Worm (Caenorhabditis elegans) whole organism, L3 larva: ENCODE results near the gene B0222.11.

Experiments
- R02D3.7 ChIP-seq: fragments of 150-350 bp; optimal IDR thresholded peaks from 2 replicates; lab custom pipeline; 2014; ENCODE audit warnings: missing biosample characterization, missing genetic modification characterization
- elt-3 ChIP-seq, 3 experiments: fragments of 150-350 bp in 1 of 3; sonication (generic microtip) in 2 of 3; optimal IDR thresholded peaks; 2 replicates in 2 of 3; 4 replicates in 1 of 3; lab custom pipeline; 2014 to 2017; ENCODE audit warnings: missing biosample characterization in 3 of 3, missing genetic modification characterization in 3 of 3
- fos-1 ChIP-seq: fragments of 150-350 bp; optimal IDR thresholded peaks from 2 replicates; lab custom pipeline; 2014; ENCODE audit warnings: missing biosample characterization, missing genetic modification characterization
- pha-4 ChIP-seq: fragments of 150-350 bp; optimal IDR thresholded peaks from 2 replicates; lab custom pipeline; 2014; ENCODE audit warnings: missing biosample characterization, missing genetic modification reagents, missing genetic modification characterization
- unc-62 ChIP-seq: fragments of 150-350 bp; sonication (generic microtip); optimal IDR thresholded peaks from 4 replicates; lab custom pipeline; 2014; ENCODE audit warnings: missing biosample characterization, missing genetic modification reagents, missing genetic modification characterization

DNA sequence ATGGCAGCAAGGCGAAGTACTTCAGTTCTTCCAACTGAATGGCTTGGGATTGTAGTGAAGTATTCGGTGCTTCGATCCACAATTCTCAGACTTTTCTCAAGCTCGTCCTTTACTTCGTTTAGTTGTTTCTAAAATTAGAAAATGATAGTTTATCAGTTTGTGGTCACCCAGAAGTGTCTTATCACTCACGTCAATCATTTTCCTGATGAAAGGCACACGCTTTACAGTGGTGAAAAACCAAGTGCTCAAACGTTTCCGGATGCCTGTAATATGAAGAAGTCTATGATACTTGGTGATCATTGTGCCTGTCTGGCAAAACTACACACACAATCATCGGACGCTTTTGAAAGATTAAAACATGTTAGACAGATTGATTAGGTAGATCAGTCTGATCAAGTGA is 21.8 kb downstream of the B0222.11 start:
- TF ChIP-seq unc-62 (GFP tag; lab: Kevin White, UChicago) (no peak), R02D3.7 (tag; lab: Kevin White, UChicago) (no peak), elt-3 (tag; optimal IDR thresholded peaks at IDR 0.05; lab: Kevin White, UChicago) (no peak), fos-1 (no peak), pha-4 (no peak)
